Worm (Caenorhabditis elegans) whole organism, midembryonic: ENCODE measurements around the gene gcy-32.

Experiments
- cog-1 ChIP-seq: sonication (generic microtip); optimal IDR thresholded peaks from 2 replicates; lab custom pipeline; 2016; ENCODE audit warnings: missing genetic modification characterization, missing compliant biosample characterization
- flt-1 ChIP-seq: fragments of 200-800 bp; sonication (Bioruptor generic); IDR thresholded peaks from 2 replicates; pipeline ENCODE4 v1.3.6; 2022; ENCODE audit warnings: missing genetic modification characterization, missing compliant biosample characterization
- med-1 ChIP-seq: sonication (generic microtip); optimal IDR thresholded peaks from 2 replicates; lab custom pipeline; 2017; ENCODE audit warnings: missing genetic modification characterization, mild to moderate bottlenecking, missing compliant biosample characterization, antibody characterized with exemption, missing genetic modification reagents; ENCODE audit not compliant: insufficient read depth
- ref-1 ChIP-seq: fragments of 200-800 bp; sonication (Bioruptor generic); conservative IDR thresholded peaks from 2 replicates; pipeline ENCODE4 v1.3.6; 2022; ENCODE audit warnings: missing genetic modification reagents, missing genetic modification characterization, missing compliant biosample characterization

DNA sequence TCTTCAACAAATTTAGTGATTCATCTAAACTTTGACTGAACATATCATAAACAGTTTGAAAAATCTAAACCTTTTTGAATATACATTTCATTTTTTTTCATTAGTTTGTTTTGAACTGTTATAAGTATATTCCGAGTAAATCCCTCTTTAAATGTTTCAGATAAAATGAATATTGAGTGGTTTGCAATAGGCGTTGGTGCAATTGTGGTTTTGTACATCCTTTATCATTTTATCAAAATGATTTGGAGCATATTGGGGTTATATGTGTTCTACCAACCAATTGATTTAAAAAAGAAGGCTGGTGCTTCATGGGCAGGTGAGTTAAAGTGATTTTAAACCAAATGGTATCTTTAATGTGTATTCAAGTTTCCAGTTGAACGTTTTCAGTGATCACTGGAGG lies 10.8 kb downstream of the gcy-32 start, which contains the start of gene stdh-3:
- TF ChIP-seq flt-1 (GFP tag; lab: Robert Waterston, UW) (no peak), cog-1 (tag; lab: Kevin White, UChicago) (no peak), med-1 (GFP tag; lab: Kevin White, UChicago) (no peak), ref-1 (GFP tag; lab: Robert Waterston, UW) (no peak)
